Fruit fly (Drosophila melanogaster): ENCODE data around the gene PIG-H.

The PIG-H gene

DNA sequence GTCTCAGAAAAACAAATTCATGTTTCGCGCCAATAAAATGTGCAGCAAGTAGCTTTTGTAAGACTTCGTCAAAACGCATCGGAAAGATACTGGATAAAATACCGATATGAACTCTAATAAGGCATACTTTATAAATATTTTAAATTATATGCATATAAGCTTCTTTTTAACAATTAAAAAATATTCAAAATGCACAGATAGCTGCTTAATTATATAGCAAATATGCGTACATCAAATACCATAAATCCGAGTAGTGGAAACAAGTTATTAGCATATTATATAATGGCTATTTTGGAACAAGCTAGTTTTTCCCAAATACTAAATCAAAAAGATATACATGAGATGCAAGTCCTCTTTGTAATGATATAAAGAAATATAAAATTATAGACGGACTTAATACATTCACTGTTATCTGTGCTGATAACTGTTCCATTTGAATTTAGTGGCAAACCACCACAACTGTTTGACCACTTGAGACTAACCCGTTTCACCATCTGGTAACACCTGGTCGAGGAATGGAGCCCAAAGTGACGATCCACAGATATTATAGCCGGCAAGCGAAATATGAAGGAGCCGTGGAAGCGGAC, at the start of gene PIG-H (continued):
- TF ChIP-seq Dp (GFP tag; optimal IDR thresholded peaks at IDR 0.05) (peak; percentile 95), CG6854 (GFP tag; optimal IDR thresholded peaks at IDR 0.05) (no peak), CG18619 (GFP tag; optimal IDR thresholded peaks at IDR 0.05) (no peak), h (optimal IDR thresholded peaks at IDR 0.05) (no peak), HLH4C (GFP tag; IDR thresholded peaks at IDR 0.05; ENCODE audit: partially characterized antibody) (no peak), CG12071 (GFP tag; optimal IDR thresholded peaks at IDR 0.05) (no peak), Nf-YC (tag; optimal IDR thresholded peaks at IDR 0.05) (peak; percentile 36), BEAF-32 (GFP tag; optimal IDR thresholded peaks at IDR 0.05) (peak; percentile 35), CG7357 (GFP tag; IDR thresholded peaks at IDR 0.05) (peak; percentile 88), CG33213 (GFP tag; optimal IDR thresholded peaks at IDR 0.05) (no peak), hb (GFP tag; IDR thresholded peaks at IDR 0.05; ENCODE audit: partially characterized antibody) (0 out of 3 replicates have a peak, but pooled peaks have one; percentile 16), CG12155 (GFP tag; optimal IDR thresholded peaks at IDR 0.05) (peak; percentile 2), CG14860 (GFP tag; IDR thresholded peaks at IDR 0.05; ENCODE audit: partially characterized antibody) (no peak), danr (GFP tag; IDR thresholded peaks at IDR 0.05) (no peak), CG6765 (GFP tag; optimal IDR thresholded peaks at IDR 0.05) (no peak), CG7839 (tag; optimal IDR thresholded peaks at IDR 0.05) (peak; percentile 14), Abd-B (GFP tag; optimal IDR thresholded peaks at IDR 0.05) (peak; percentile 11), CG11504 (tag; optimal IDR thresholded peaks at IDR 0.05) (peak; percentile 37), CG4707 (GFP tag; optimal IDR thresholded peaks at IDR 0.05) (no peak), CG6654 (GFP tag; optimal IDR thresholded peaks at IDR 0.05) (no peak), amos (GFP tag; IDR thresholded peaks at IDR 0.05; ENCODE audit: partially characterized antibody) (no peak), CG17359 (tag; optimal IDR thresholded peaks at IDR 0.05) (no peak), otp (GFP tag; IDR thresholded peaks at IDR 0.05) (no peak), crp (GFP tag; optimal IDR thresholded peaks at IDR 0.05) (no peak), CG30403 (GFP tag; optimal IDR thresholded peaks at IDR 0.05) (peak; percentile 2)

DNA sequence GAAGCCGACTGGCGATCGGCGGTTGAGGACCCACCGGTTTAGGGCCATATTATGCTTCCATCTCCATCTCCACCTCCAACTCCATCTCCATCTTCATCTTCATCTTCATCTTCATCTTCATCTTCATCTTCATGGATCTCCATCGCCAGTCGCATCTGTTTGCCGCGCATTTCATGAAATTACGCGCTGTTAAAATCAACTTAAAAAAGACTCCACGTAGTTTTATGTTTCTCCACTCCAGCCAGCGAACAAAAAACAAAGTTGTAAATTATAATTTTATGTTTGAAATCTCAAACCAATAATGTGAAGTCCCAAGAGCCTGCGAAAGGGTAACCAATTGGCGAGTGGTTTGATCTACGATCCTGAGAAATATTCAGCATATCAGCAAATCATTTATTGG, 49.5 kb upstream of the PIG-H start:
- TF ChIP-seq CG2202 (tag; optimal IDR thresholded peaks at IDR 0.05) (no peak), CHES-1-like (GFP tag; optimal IDR thresholded peaks at IDR 0.05) (no peak), phol (tag; optimal IDR thresholded peaks at IDR 0.05) (no peak), Ets65A (GFP tag) (peak; percentile 65), tna (GFP tag; IDR thresholded peaks at IDR 0.05; ENCODE audit: partially characterized antibody) (no peak)

DNA sequence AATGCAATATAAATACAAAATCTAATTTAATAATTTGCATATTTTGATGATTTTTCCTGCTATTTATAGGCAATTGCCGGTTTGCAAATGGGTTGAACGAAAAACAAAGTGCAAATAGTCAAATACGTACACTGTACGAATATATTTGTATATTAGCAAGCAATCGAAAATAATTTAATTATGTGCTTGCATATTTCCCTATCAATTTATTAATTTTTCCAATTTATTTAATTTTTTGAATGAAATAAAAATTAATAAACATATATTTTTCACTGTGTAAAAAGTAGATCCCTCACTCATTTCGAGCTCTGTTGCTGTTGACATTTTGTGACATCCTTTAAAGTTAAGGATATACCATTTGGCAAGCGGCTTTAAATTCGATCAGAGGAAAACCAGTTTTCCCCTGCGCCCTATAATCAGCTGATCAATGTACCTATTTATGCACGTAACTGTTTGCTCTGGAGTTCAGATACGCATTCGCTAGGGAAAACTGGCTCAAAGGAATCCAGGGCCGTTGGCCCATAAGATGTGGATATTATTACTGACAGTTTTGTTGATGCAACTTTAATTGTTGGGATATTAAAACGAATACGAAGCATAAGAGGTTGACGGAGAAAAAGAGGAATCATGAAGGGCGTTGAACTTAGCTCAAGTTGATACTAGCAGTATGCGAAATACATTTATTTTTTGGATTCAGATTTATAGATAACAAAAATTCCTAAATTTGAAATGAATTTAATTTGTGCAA, 46.4 kb upstream of the PIG-H start:
- TF ChIP-seq gem (tag; optimal IDR thresholded peaks at IDR 0.05) (peak; percentile 19), danr (GFP tag; IDR thresholded peaks at IDR 0.05) (no peak), NfI (GFP tag; optimal IDR thresholded peaks at IDR 0.05) (no peak), z (GFP tag; IDR thresholded peaks at IDR 0.05) (no peak), Dp (GFP tag; optimal IDR thresholded peaks at IDR 0.05) (no peak), CG6813 (GFP tag; optimal IDR thresholded peaks at IDR 0.05) (no peak), CG1602 (GFP tag; optimal IDR thresholded peaks at IDR 0.05) (no peak), sens (GFP tag) (peak; percentile 23)

Data from whole organism, embryonic.